Fruit fly (Drosophila melanogaster): ENCODE data around the gene CG10348.

Gene CG10348

dm6 chr2L:18676948-18677820 lies 55.1 kb downstream of the CG10348 start, which contains the start of the genes Mst36Fa and CG31751:
TSS of gene Mst36Fa (minus strand) at chr2L:18676998.
TSS of gene CG31751 (plus strand) at chr2L:18677221.
- TF ChIP-seq Ets98B (GFP tag; IDR thresholded peaks at IDR 0.05) (0 out of 2 replicates have a peak, but pooled peaks have one; percentile 23), Snoo (tag; optimal IDR thresholded peaks at IDR 0.05) (no peak), CG10348 (GFP tag; IDR thresholded peaks at IDR 0.05) (0 out of 2 replicates have a peak, but pooled peaks have one; percentile 6), Pif1A (GFP tag; optimal IDR thresholded peaks at IDR 0.05) (no peak), CG15710 (tag; optimal IDR thresholded peaks at IDR 0.05) (no peak), gl (tag; optimal IDR thresholded peaks at IDR 0.05) (no peak), CG4496 (GFP tag; IDR thresholded peaks at IDR 0.05) (peak; percentile 46; the same call in 1 of the 3 replicates), EcR (GFP tag; optimal IDR thresholded peaks at IDR 0.05) (no peak), CG34367 (tag; optimal IDR thresholded peaks at IDR 0.05) (no peak)

- TF ChIP-seq gl (tag; optimal IDR thresholded peaks at IDR 0.05) (no peak), CG13204 (GFP tag; optimal IDR thresholded peaks at IDR 0.05) (no peak), Ets98B (GFP tag; IDR thresholded peaks at IDR 0.05) (no peak), Pif1B (GFP tag; optimal IDR thresholded peaks at IDR 0.05) (no peak), CG14655 (GFP tag; optimal IDR thresholded peaks at IDR 0.05) (no peak), Snoo (tag; optimal IDR thresholded peaks at IDR 0.05) (no peak), CG9948 (tag; optimal IDR thresholded peaks at IDR 0.05) (no peak), CG17806 (tag; optimal IDR thresholded peaks at IDR 0.05) (no peak), CG10348 (GFP tag; IDR thresholded peaks at IDR 0.05) (no peak), rn (GFP tag; IDR thresholded peaks at IDR 0.05) (no peak), Pif1A (GFP tag; optimal IDR thresholded peaks at IDR 0.05) (no peak), CG8301 (tag; optimal IDR thresholded peaks at IDR 0.05) (no peak), fd96Ca (GFP tag; IDR thresholded peaks at IDR 0.05) (no peak), D1 (tag; optimal IDR thresholded peaks at IDR 0.05) (no peak), CG15710 (tag; optimal IDR thresholded peaks at IDR 0.05) (no peak), CG8159 (tag; optimal IDR thresholded peaks at IDR 0.05) (no peak), CG4496 (GFP tag; IDR thresholded peaks at IDR 0.05) (no peak), CG12605 (GFP tag; IDR thresholded peaks at IDR 0.05) (no peak), CG34367 (tag; optimal IDR thresholded peaks at IDR 0.05) (no peak)
Observed at dm6 chr2L:18674994-18675393, 57.3 kb downstream of the CG10348 start, which contains the start of gene Mst36Fb. TSS of gene Mst36Fb (minus strand) at chr2L:18675094.

dm6 chr2L:18673185-18673584 lies 59.1 kb downstream of the CG10348 start, which contains the start of gene CG43339:
TSS of gene CG43339 (minus strand) at chr2L:18673285.
- no peak for TF ChIP-seq Snoo (tag; optimal IDR thresholded peaks at IDR 0.05)

- TF ChIP-seq rn (GFP tag; IDR thresholded peaks at IDR 0.05) (no peak), Ets98B (GFP tag; IDR thresholded peaks at IDR 0.05) (no peak), CG12605 (GFP tag; IDR thresholded peaks at IDR 0.05) (no peak), Pif1A (GFP tag; optimal IDR thresholded peaks at IDR 0.05) (no peak), CG8301 (tag; optimal IDR thresholded peaks at IDR 0.05) (no peak)
Observed at dm6 chr2L:18671146-18671545, 61.2 kb downstream of the CG10348 start, which contains the start of gene CG43338. TSS of gene CG43338 (minus strand) at chr2L:18671246.

- TF ChIP-seq D1 (tag; optimal IDR thresholded peaks at IDR 0.05) (peak; percentile 47), Pif1B (GFP tag; optimal IDR thresholded peaks at IDR 0.05) (no peak), CG8301 (tag; optimal IDR thresholded peaks at IDR 0.05) (no peak), CG17806 (tag; optimal IDR thresholded peaks at IDR 0.05) (no peak), fd96Ca (GFP tag; IDR thresholded peaks at IDR 0.05) (no peak)
Observed at dm6 chr2L:18665952-18666606, 66.2 kb downstream of the CG10348 start.

- TF ChIP-seq CG15710 (tag; optimal IDR thresholded peaks at IDR 0.05) (peak; percentile 86), CG10348 (GFP tag; IDR thresholded peaks at IDR 0.05) (no peak), Pif1A (GFP tag; optimal IDR thresholded peaks at IDR 0.05) (peak; percentile 61), CG9948 (tag; optimal IDR thresholded peaks at IDR 0.05) (peak; percentile 89), D1 (tag; optimal IDR thresholded peaks at IDR 0.05) (peak; percentile 77), CG4496 (GFP tag; IDR thresholded peaks at IDR 0.05) (peak; percentile 20; the same call in 2 of the 3 replicates), Pif1B (GFP tag; optimal IDR thresholded peaks at IDR 0.05) (peak; percentile 31), CG34367 (tag; optimal IDR thresholded peaks at IDR 0.05) (peak; percentile 83), CG13204 (GFP tag; optimal IDR thresholded peaks at IDR 0.05) (peak; percentile 70), CG17806 (tag; optimal IDR thresholded peaks at IDR 0.05) (peak; percentile 87), CG14655 (GFP tag; optimal IDR thresholded peaks at IDR 0.05) (peak; percentile 92), EcR (GFP tag; optimal IDR thresholded peaks at IDR 0.05) (peak; percentile 96), CG8301 (tag; optimal IDR thresholded peaks at IDR 0.05) (peak; percentile 88), CG8159 (tag; optimal IDR thresholded peaks at IDR 0.05) (peak; percentile 92), CG12605 (GFP tag; IDR thresholded peaks at IDR 0.05) (no peak; the same call in 1 of the 2 replicates), gl (tag; optimal IDR thresholded peaks at IDR 0.05) (peak; percentile 49), fd96Ca (GFP tag; IDR thresholded peaks at IDR 0.05) (0 out of 3 replicates have a peak, but pooled peaks have one; percentile 18), rn (GFP tag; IDR thresholded peaks at IDR 0.05) (no peak), Snoo (tag; optimal IDR thresholded peaks at IDR 0.05) (peak; percentile 82), Ets98B (GFP tag; IDR thresholded peaks at IDR 0.05) (no peak; the same call in 1 of the 2 replicates), CG32121 (GFP tag; IDR thresholded peaks at IDR 0.05) (no peak)
Observed at dm6 chr2L:18664707-18665550, 67.4 kb downstream of the CG10348 start.
